Worm (Caenorhabditis elegans) whole organism, mixed stage, embryonic: ENCODE results near the gene F47B10.8.

Source experiments
- blmp-1 ChIP-seq: fragments of 150-350 bp; optimal IDR thresholded peaks from 2 replicates; lab custom pipeline; 2014; ENCODE audit warnings: missing biosample characterization, missing genetic modification characterization
- elt-1 ChIP-seq: sonication (generic microtip); optimal IDR thresholded peaks from 2 replicates; lab custom pipeline; 2017; ENCODE audit warnings: missing genetic modification characterization, mild to moderate bottlenecking, missing compliant biosample characterization, antibody characterized with exemption, moderate library complexity, borderline replicate concordance; ENCODE audit not compliant: insufficient read depth
- elt-3 ChIP-seq: fragments of 150-350 bp; optimal IDR thresholded peaks from 2 replicates; lab custom pipeline; 2014; ENCODE audit warnings: missing biosample characterization, missing genetic modification characterization
- flh-1 ChIP-seq: fragments of 200-800 bp; sonication (Bioruptor generic); optimal IDR thresholded peaks from 2 replicates; lab custom pipeline; 2018; ENCODE audit warnings: mild to moderate bottlenecking, missing genetic modification characterization, moderate library complexity, missing compliant biosample characterization
- ham-2 ChIP-seq: fragments of 200-800 bp; sonication (Bioruptor generic); optimal IDR thresholded peaks from 2 replicates; lab custom pipeline; 2018; ENCODE audit warnings: mild to moderate bottlenecking, missing genetic modification characterization, missing compliant biosample characterization
- lin-13 ChIP-seq: fragments of 150-350 bp; optimal IDR thresholded peaks from 2 replicates; lab custom pipeline; 2014; ENCODE audit warnings: missing biosample characterization, missing genetic modification characterization
- lsy-2 ChIP-seq: fragments of 150-350 bp; optimal IDR thresholded peaks from 2 replicates; lab custom pipeline; 2014; ENCODE audit warnings: missing biosample characterization, missing genetic modification characterization
- nhr-12 ChIP-seq: fragments of 150-350 bp; optimal IDR thresholded peaks from 2 replicates; lab custom pipeline; 2014; ENCODE audit warnings: missing biosample characterization, missing genetic modification characterization
- nhr-237 ChIP-seq: fragments of 150-350 bp; optimal IDR thresholded peaks from 2 replicates; lab custom pipeline; 2014; ENCODE audit warnings: missing biosample characterization, missing genetic modification characterization
- nhr-76 ChIP-seq: sonication (generic microtip); optimal IDR thresholded peaks from 2 replicates; lab custom pipeline; 2017; ENCODE audit warnings: missing biosample characterization, missing genetic modification characterization

DNA sequence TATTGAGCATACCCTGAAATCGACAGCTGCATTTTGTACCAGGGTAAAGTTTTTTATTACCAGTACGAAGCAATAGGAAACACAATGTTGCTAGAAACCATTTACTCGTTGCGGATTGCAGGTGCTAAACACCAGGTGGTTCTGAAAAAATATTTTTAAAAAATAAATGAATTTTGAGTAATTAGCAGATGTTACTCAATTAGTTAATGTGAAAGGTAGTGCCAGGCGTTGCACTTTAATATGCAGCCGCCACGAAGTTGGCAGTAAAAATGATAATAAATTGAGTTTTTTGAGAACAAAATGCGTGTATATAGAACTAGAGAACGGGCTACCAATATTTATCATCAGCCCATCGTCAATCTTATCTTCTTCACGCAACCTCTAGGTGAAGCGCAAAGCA lies 9.0 kb upstream of the F47B10.8 start, which contains the start of gene nstp-9:
- TF ChIP-seq lin-13 (tag; lab: Kevin White, UChicago) (no peak), nhr-237 (no peak), nhr-12 (tag; lab: Kevin White, UChicago) (no peak), ham-2 (GFP tag; lab: Kevin White, UChicago) (no peak), blmp-1 (no peak), nhr-76 (tag; lab: Kevin White, UChicago) (no peak), lsy-2 (tag; lab: Kevin White, UChicago) (no peak), elt-1 (tag; lab: Kevin White, UChicago) (no peak), elt-3 (no peak), flh-1 (GFP tag; lab: Kevin White, UChicago) (no peak)
